Comparison of ENCODE assay signal across 3 fruit fly cellular contexts in genomic region chr2L:13615617-13616016, dm6.
A peak's percentile ranks its signal among the peaks of the same experiment; 100 is the strongest.
TF ChIP-seq lines count a peak whose summit lies in the region.

No protein-coding gene starts in this region.

- no peak for TF ChIP-seq CTCF in whole organism, embryonic (GFP tag; optimal IDR thresholded peaks at IDR 0.05; lab: Kevin White, UChicago)

TF ChIP-seq in whole organism, 6 proteins besides CTCF, POLR2A, EP300 and RAD21:
- TF ChIP-seq usp (GFP tag; optimal IDR thresholded peaks at IDR 0.05; lab: Kevin White, UChicago), result no peak
- TF ChIP-seq CG8478 (optimal IDR thresholded peaks at IDR 0.05; lab: Kevin White, UChicago), result no peak
- peak; percentile 11 for TF ChIP-seq pan (optimal IDR thresholded peaks at IDR 0.05; lab: Kevin White, UChicago)
- TF ChIP-seq EcR (GFP tag; optimal IDR thresholded peaks at IDR 0.05; lab: Kevin White, UChicago), result peak in 1 of 2 experiments; percentile 66
- no peak for TF ChIP-seq Dll (optimal IDR thresholded peaks at IDR 0.05; lab: Kevin White, UChicago)
- TF ChIP-seq psq (optimal IDR thresholded peaks at IDR 0.05; lab: Kevin White, UChicago), result no peak
TF ChIP-seq in whole organism: peak in this region for 2.

TF ChIP-seq in whole organism, embryonic, 481 proteins besides CTCF, POLR2A, EP300 and RAD21:
- TF ChIP-seq ci (GFP tag; IDR thresholded peaks at IDR 0.05; lab: Robert Waterston, UW), result 0 out of 3 replicates have a peak, but pooled peaks have one; percentile 6
- no peak for TF ChIP-seq rib (GFP tag; IDR thresholded peaks at IDR 0.05; lab: Robert Waterston, UW)
- peak; percentile 7 for TF ChIP-seq sens (GFP tag; lab: Kevin White, UChicago)
- TF ChIP-seq CG7745 (tag; optimal IDR thresholded peaks at IDR 0.05; lab: Kevin White, UChicago), result no peak

TF ChIP-seq in whole organism, pupa, 21 proteins besides CTCF, POLR2A, EP300 and RAD21:
- no peak for TF ChIP-seq D1 (tag; optimal IDR thresholded peaks at IDR 0.05; lab: Kevin White, UChicago)
- TF ChIP-seq CG8159 (tag; optimal IDR thresholded peaks at IDR 0.05; lab: Kevin White, UChicago), result no peak
- peak; percentile 60 for TF ChIP-seq EcR (GFP tag; optimal IDR thresholded peaks at IDR 0.05; lab: Kevin White, UChicago)
- TF ChIP-seq Pif1A (GFP tag; optimal IDR thresholded peaks at IDR 0.05; lab: Kevin White, UChicago), result no peak
- no peak for TF ChIP-seq CG17806 (tag; optimal IDR thresholded peaks at IDR 0.05; lab: Kevin White, UChicago)
TF ChIP-seq in whole organism, pupa: peak in this region for 1.
